Fruit fly (Drosophila melanogaster): ENCODE results near the gene Ugt302E1.

Gene Ugt302E1

dm6 chr3R:11156858-11157257 lies 2.4 kb downstream of the Ugt302E1 start, which contains the start of gene Ugt302C1 (continued):
- TF ChIP-seq Dip3 (GFP tag; optimal IDR thresholded peaks at IDR 0.05) (no peak), CG1792 (GFP tag; optimal IDR thresholded peaks at IDR 0.05) (no peak), C15 (GFP tag; IDR thresholded peaks at IDR 0.05) (no peak), Vsx1 (GFP tag; optimal IDR thresholded peaks at IDR 0.05) (peak; percentile 52), CG32532 (GFP tag; IDR thresholded peaks at IDR 0.05) (peak; percentile 57; the same call in 1 of the 2 replicates), Opbp (GFP tag; IDR thresholded peaks at IDR 0.05; ENCODE audit: partially characterized antibody) (no peak), sd (tag; optimal IDR thresholded peaks at IDR 0.05) (no peak), MESR4 (GFP tag; optimal IDR thresholded peaks at IDR 0.05) (no peak), HLHmδ (GFP tag; optimal IDR thresholded peaks at IDR 0.05) (no peak), org-1 (GFP tag; optimal IDR thresholded peaks at IDR 0.05) (no peak), zf30C (GFP tag; optimal IDR thresholded peaks at IDR 0.05) (no peak), chif (GFP tag; optimal IDR thresholded peaks at IDR 0.05) (no peak), CG11456 (GFP tag; IDR thresholded peaks at IDR 0.05) (0 out of 3 replicates have a peak, but pooled peaks have one; percentile 39), CG15514 (GFP tag; optimal IDR thresholded peaks at IDR 0.05) (peak; percentile 7), CG15479 (GFP tag; optimal IDR thresholded peaks at IDR 0.05) (no peak), NC2α (GFP tag; optimal IDR thresholded peaks at IDR 0.05) (no peak), zfh2 (GFP tag; optimal IDR thresholded peaks at IDR 0.05) (no peak), ewg (GFP tag; optimal IDR thresholded peaks at IDR 0.05) (no peak), pum (GFP tag; optimal IDR thresholded peaks at IDR 0.05) (no peak), CG11560 (tag; IDR thresholded peaks at IDR 0.05) (no peak), otp (GFP tag; IDR thresholded peaks at IDR 0.05) (no peak), CG6854 (GFP tag; optimal IDR thresholded peaks at IDR 0.05) (no peak), crc (GFP tag; optimal IDR thresholded peaks at IDR 0.05) (no peak), CG4360 (GFP tag; IDR thresholded peaks at IDR 0.05) (no peak), CG10959 (GFP tag; IDR thresholded peaks at IDR 0.05) (no peak), gsb-n (tag; optimal IDR thresholded peaks at IDR 0.05) (no peak), Lpt (GFP tag; optimal IDR thresholded peaks at IDR 0.05) (no peak), tna (GFP tag; IDR thresholded peaks at IDR 0.05; ENCODE audit: partially characterized antibody) (no peak), tx (GFP tag; optimal IDR thresholded peaks at IDR 0.05) (no peak), vvl (GFP tag; IDR thresholded peaks at IDR 0.05) (no peak), Hr51 (GFP tag; optimal IDR thresholded peaks at IDR 0.05) (no peak), CG6272 (GFP tag; IDR thresholded peaks at IDR 0.05) (no peak), CG32772 (GFP tag; IDR thresholded peaks at IDR 0.05) (no peak), CG7372 (GFP tag; IDR thresholded peaks at IDR 0.05) (no peak), tgo (GFP tag; IDR thresholded peaks at IDR 0.05) (no peak), CG3163 (GFP tag; optimal IDR thresholded peaks at IDR 0.05) (peak; percentile 79), CG2116 (GFP tag; optimal IDR thresholded peaks at IDR 0.05) (no peak), pb (GFP tag; optimal IDR thresholded peaks at IDR 0.05) (peak; percentile 4), sc (optimal IDR thresholded peaks at IDR 0.05) (no peak), sc (GFP tag; optimal IDR thresholded peaks at IDR 0.05) (no peak), CG8388 (GFP tag; optimal IDR thresholded peaks at IDR 0.05) (no peak), CG9727 (GFP tag; optimal IDR thresholded peaks at IDR 0.05) (no peak), Stat92E (GFP tag; optimal IDR thresholded peaks at IDR 0.05) (no peak), yki (optimal IDR thresholded peaks at IDR 0.05) (peak; percentile 74), nerfin-2 (GFP tag; IDR thresholded peaks at IDR 0.05; ENCODE audit: partially characterized antibody) (no peak), al (GFP tag; IDR thresholded peaks at IDR 0.05) (no peak), croc (GFP tag; conservative IDR thresholded peaks at IDR 0.05) (no peak), E2f1 (GFP tag; IDR thresholded peaks at IDR 0.05) (no peak), Pdp1 (GFP tag; optimal IDR thresholded peaks at IDR 0.05) (peak in 1 of 2 experiments; percentile 90), CG9609 (GFP tag; optimal IDR thresholded peaks at IDR 0.05) (no peak), Sry-β (GFP tag; optimal IDR thresholded peaks at IDR 0.05) (no peak), NK7.1 (GFP tag; optimal IDR thresholded peaks at IDR 0.05) (no peak)
